Worm (Caenorhabditis elegans): ENCODE data around the gene srpa-68.
A peak's percentile ranks its signal among the peaks of the same experiment; 100 is the strongest.

Gene srpa-68

DNA sequence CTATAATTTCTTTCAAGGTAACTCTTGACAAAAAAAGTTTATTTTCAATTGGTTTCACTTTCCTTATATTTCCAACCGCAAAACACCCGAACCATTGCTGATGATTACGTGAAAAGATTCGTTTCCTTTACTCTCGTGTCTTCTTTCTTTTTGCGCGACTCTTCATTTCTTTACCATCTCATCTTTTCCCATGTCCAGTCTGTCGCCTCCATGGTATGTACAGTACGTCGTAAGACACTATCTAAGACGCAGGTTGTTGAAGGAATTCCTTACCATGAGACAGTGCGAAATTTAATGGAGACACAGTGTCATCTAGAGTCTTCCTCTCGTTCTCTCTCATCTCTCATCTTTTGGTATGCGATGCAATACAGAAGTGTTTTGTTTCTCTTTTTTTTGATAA lies 8.7 kb upstream of the srpa-68 start (continued):
- TF ChIP-seq gmeb-1 (tag; optimal IDR thresholded peaks at IDR 0.05), result peak; percentile 67
- TF ChIP-seq lin-13 (GFP tag; optimal IDR thresholded peaks at IDR 0.05), result no peak
- TF ChIP-seq mab-5 (tag; optimal IDR thresholded peaks at IDR 0.05), result no peak

ce11 chrV:12299244-12299766 lies 7.8 kb upstream of the srpa-68 start:
- TF ChIP-seq zag-1 (tag; optimal IDR thresholded peaks at IDR 0.05) (no peak), lsy-2 (tag; optimal IDR thresholded peaks at IDR 0.05) (no peak), nhr-12 (tag; optimal IDR thresholded peaks at IDR 0.05) (no peak), nhr-21 (tag; optimal IDR thresholded peaks at IDR 0.05) (no peak), egl-27 (tag; optimal IDR thresholded peaks at IDR 0.05) (no peak), R02D3.7 (tag; optimal IDR thresholded peaks at IDR 0.05) (no peak), elt-1 (tag; optimal IDR thresholded peaks at IDR 0.05) (no peak), nhr-237 (tag; optimal IDR thresholded peaks at IDR 0.05) (no peak), sma-9 (GFP tag; optimal IDR thresholded peaks at IDR 0.05) (peak; percentile 66), sma-9 (tag; optimal IDR thresholded peaks at IDR 0.05) (no peak), sma-3 (GFP tag; optimal IDR thresholded peaks at IDR 0.05) (peak; percentile 40), ceh-16 (tag; optimal IDR thresholded peaks at IDR 0.05) (no peak), peb-1 (tag; optimal IDR thresholded peaks at IDR 0.05) (no peak), blmp-1 (tag; optimal IDR thresholded peaks at IDR 0.05; ENCODE audit: insufficient read depth) (peak; percentile 20)

DNA sequence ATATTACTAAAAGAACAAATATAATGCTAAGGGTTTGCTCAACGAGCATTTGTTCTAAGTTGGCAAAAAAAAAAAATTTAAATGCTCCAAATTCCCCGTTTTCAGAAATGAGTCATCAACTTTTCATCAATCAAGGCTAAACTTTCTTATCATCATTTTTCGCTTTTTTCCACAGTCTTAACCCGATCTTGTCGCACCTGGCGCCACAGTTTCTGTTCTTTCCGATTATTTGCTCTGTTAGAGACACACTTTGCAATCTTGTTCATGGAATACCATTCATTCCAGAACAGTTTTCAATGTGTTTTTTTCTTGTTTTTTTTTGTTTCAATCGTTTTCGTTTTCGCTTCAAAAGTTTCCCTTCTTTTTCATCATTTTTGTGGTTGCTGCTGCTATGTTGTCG lies 6.7 kb upstream of the srpa-68 start:
- TF ChIP-seq sma-9 (GFP tag; optimal IDR thresholded peaks at IDR 0.05) (peak; percentile 84), sma-9 (tag; optimal IDR thresholded peaks at IDR 0.05) (no peak), fos-1 (tag; optimal IDR thresholded peaks at IDR 0.05) (peak; percentile 92), sma-3 (GFP tag; optimal IDR thresholded peaks at IDR 0.05) (peak; percentile 12), ztf-1 (GFP tag; conservative IDR thresholded peaks at IDR 0.05) (no peak), crh-2 (tag; optimal IDR thresholded peaks at IDR 0.05) (peak; percentile 51)

DNA sequence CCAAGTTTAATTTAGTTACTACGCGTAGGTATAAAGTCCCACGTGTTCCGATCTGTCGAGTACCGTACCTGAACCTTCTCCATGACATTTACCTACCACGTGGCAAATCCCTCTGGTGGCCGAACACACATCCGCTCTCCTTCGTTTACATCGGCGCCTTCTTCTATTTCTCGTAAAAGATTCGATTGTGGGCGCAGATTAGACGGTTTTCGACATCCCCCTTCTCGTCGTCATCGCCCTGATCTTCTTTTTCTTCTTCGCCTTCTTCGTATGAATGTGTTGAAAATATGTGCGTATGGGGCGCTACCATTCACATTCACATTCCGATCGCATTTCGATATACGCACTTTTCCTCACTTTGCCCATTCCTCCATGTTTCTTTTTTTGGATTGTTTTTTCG lies 5.3 kb upstream of the srpa-68 start:
- TF ChIP-seq gmeb-1 (tag; optimal IDR thresholded peaks at IDR 0.05) (no peak), lsy-2 (tag; optimal IDR thresholded peaks at IDR 0.05) (peak in 1 of 2 experiments; percentile 25)

DNA sequence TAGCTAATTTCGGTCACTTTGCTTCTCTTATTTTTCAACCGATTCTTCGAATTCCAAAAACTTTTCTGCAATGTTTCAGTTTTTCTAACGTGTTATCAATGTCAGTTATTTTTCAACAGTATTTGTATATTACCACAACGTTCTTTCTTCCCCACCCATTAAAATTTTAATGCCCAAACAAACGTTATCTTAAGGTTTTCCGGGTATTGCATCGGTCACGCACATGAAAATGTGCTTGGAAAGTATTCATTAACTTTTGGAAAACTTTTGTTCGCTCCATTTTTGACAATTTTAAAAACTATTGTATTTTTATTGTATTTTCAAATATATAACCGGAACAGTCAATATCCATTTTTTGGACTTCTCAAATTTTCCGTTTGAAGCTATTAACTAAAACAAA lies 4.7 kb upstream of the srpa-68 start:
- TF ChIP-seq gmeb-1 (tag; optimal IDR thresholded peaks at IDR 0.05), result peak; percentile 22
- TF ChIP-seq fos-1 (tag; optimal IDR thresholded peaks at IDR 0.05), result peak; percentile 3
- no peak for TF ChIP-seq nhr-77 (tag; optimal IDR thresholded peaks at IDR 0.05)
- no peak for TF ChIP-seq ama-1 (optimal IDR thresholded peaks at IDR 0.05)

ce11 chrV:12295520-12295919 lies 4.1 kb upstream of the srpa-68 start:
- TF ChIP-seq elt-1 (tag; optimal IDR thresholded peaks at IDR 0.05) (peak; percentile 73), nhr-129 (tag; optimal IDR thresholded peaks at IDR 0.05) (peak; percentile 21), blmp-1 (tag; optimal IDR thresholded peaks at IDR 0.05; ENCODE audit: insufficient read depth) (peak; percentile 26), crh-2 (tag; optimal IDR thresholded peaks at IDR 0.05) (peak; percentile 16), aly-2 (tag; optimal IDR thresholded peaks at IDR 0.05) (no peak), unc-55 (GFP tag; optimal IDR thresholded peaks at IDR 0.05) (no peak), sma-9 (GFP tag; optimal IDR thresholded peaks at IDR 0.05) (peak; percentile 72), sma-9 (tag; optimal IDR thresholded peaks at IDR 0.05) (no peak), nhr-25 (tag; optimal IDR thresholded peaks at IDR 0.05) (peak; percentile 47)

DNA sequence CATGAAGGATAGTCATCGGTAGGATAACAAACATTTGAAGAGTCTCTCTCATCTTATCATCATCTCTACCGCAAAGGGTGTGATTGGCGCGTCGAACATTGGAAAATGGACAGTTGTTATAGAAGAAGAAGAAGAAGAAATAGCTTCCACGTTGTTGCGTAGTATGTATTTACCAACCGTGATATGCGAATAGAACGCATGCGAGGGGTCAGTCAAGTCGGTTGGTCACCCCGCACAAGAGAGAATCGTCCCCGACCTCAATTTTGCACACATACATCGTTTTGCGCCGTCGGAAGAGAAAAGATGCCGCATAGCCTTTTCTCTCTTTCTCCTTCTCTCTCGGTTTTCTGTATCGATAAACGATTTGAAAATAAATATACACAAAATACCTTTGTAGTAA lies 3.6 kb upstream of the srpa-68 start:
- TF ChIP-seq sem-4 (tag; optimal IDR thresholded peaks at IDR 0.05) (peak; percentile 14), ZK546.5 (tag; optimal IDR thresholded peaks at IDR 0.05) (no peak), nhr-129 (tag; optimal IDR thresholded peaks at IDR 0.05) (no peak), sma-3 (GFP tag; optimal IDR thresholded peaks at IDR 0.05) (no peak), sma-9 (GFP tag; optimal IDR thresholded peaks at IDR 0.05) (peak; percentile 19), sma-9 (tag; optimal IDR thresholded peaks at IDR 0.05) (no peak), nhr-21 (tag; optimal IDR thresholded peaks at IDR 0.05) (peak; percentile 75), R02D3.7 (tag; optimal IDR thresholded peaks at IDR 0.05) (no peak)

ce11 chrV:12294091-12294490 lies 2.6 kb upstream of the srpa-68 start:
- no peak for TF ChIP-seq lin-13 (GFP tag; optimal IDR thresholded peaks at IDR 0.05)
- TF ChIP-seq mab-5 (tag; optimal IDR thresholded peaks at IDR 0.05), result peak; percentile 12
- TF ChIP-seq nhr-25 (tag; optimal IDR thresholded peaks at IDR 0.05), result peak; percentile 28
- peak; percentile 61 for TF ChIP-seq sma-3 (GFP tag; optimal IDR thresholded peaks at IDR 0.05)
- TF ChIP-seq egl-27 (tag; optimal IDR thresholded peaks at IDR 0.05), result peak; percentile 22

Data from whole organism, L2 larva.